Worm (Caenorhabditis elegans) whole organism, late embryonic: ENCODE data around the gene hal-3.

Source experiments
- C08G9.2 ChIP-seq: sonication (generic microtip); optimal IDR thresholded peaks from 2 replicates; lab custom pipeline; 2016; ENCODE audit warnings: mild to moderate bottlenecking, missing genetic modification characterization, moderate library complexity, missing compliant biosample characterization
- ahr-1 ChIP-seq: sonication (generic microtip); optimal IDR thresholded peaks from 2 replicates; lab custom pipeline; 2016; ENCODE audit warnings: missing genetic modification characterization, missing compliant biosample characterization
- nhr-11 ChIP-seq: fragments of 150-350 bp; optimal IDR thresholded peaks from 2 replicates; lab custom pipeline; 2014; ENCODE audit warnings: missing biosample characterization, missing genetic modification characterization
- sox-4 ChIP-seq: sonication (generic microtip); optimal IDR thresholded peaks from 2 replicates; lab custom pipeline; 2017; ENCODE audit warnings: mild to moderate bottlenecking, missing genetic modification characterization, inconsistent platforms, missing compliant biosample characterization

DNA sequence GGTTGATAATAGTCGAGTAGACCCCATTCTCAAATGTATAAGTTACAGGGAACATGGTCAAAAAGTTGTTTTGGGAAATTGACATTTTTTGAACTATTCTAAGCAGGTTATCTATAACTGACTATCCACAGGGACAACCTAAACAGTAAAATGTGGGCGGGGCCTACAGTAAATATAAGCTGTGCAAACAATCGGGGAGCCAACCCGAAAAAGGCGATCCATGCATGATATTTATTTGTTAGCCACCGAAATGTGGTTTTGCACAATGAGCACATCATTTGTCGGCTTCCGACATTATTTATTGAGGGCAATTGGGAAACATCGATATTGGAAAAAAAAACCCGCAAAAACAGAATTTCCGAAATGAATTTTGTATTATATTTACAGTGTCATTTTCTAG, 2.2 kb downstream of the hal-3 start, which contains the start of gene hlh-6:
- TF ChIP-seq ahr-1 (tag; lab: Kevin White, UChicago), result no peak
- no peak for TF ChIP-seq sox-4 (tag; lab: Kevin White, UChicago)
- no peak for TF ChIP-seq C08G9.2 (tag; lab: Kevin White, UChicago)
- TF ChIP-seq nhr-11 (tag; lab: Kevin White, UChicago), result no peak
